Worm (Caenorhabditis elegans): ENCODE results near the gene pat-3.
"Not testable (repeated sequence)": the region's sequence is repeated elsewhere in the genome, so short reads cannot be mapped to it uniquely, and the experiment has no call there.

Gene pat-3

ce11 chrIII:3898850-3899249 lies 15.1 kb downstream of the pat-3 start:
- peak in 1 of 2 experiments; percentile 44 for TF ChIP-seq unc-62 (GFP tag; optimal IDR thresholded peaks at IDR 0.05 in 1 of 2)
- TF ChIP-seq unc-62 (tag; optimal IDR thresholded peaks at IDR 0.05): no peak
- peak; percentile 16 for TF ChIP-seq rbr-2 (tag; optimal IDR thresholded peaks at IDR 0.05)
- TF ChIP-seq fkh-10 (GFP tag; optimal IDR thresholded peaks at IDR 0.05): peak; percentile 38
- no peak for TF ChIP-seq spr-3 (GFP tag; optimal IDR thresholded peaks at IDR 0.05)
- no peak for TF ChIP-seq duxl-1 (tag; optimal IDR thresholded peaks at IDR 0.05; ENCODE audit: poor library complexity)
- TF ChIP-seq lsy-2 (tag; optimal IDR thresholded peaks at IDR 0.05): peak; percentile 31 to 65
- no peak for TF ChIP-seq T20F7.1 (GFP tag; optimal IDR thresholded peaks at IDR 0.05)
- TF ChIP-seq aha-1 (tag): peak; percentile 89
- peak; percentile 17 for TF ChIP-seq mep-1 (tag; optimal IDR thresholded peaks at IDR 0.05)

ce11 chrIII:3898354-3898753 lies 15.6 kb downstream of the pat-3 start:
- TF ChIP-seq aha-1 (tag) (peak; percentile 23), zip-2 (tag; optimal IDR thresholded peaks at IDR 0.05) (no peak)

ce11 chrIII:3897116-3897845 lies 16.7 kb downstream of the pat-3 start:
- TF ChIP-seq vab-7 (GFP tag; IDR thresholded peaks at IDR 0.05): peak; percentile 74
- peak; percentile 98 for TF ChIP-seq mdt-29 (GFP tag; IDR thresholded peaks at IDR 0.05)
- TF ChIP-seq lim-7 (GFP tag; IDR thresholded peaks at IDR 0.05): peak; percentile 86
- TF ChIP-seq madf-5 (GFP tag; IDR thresholded peaks at IDR 0.05): peak; percentile 44 to 91; a peak in 2 of 4 replicates
- peak; percentile 90 for TF ChIP-seq lin-1 (GFP tag; IDR thresholded peaks at IDR 0.05)
- peak; percentile 56 for TF ChIP-seq ctbp-1 (GFP tag; IDR thresholded peaks at IDR 0.05)
- TF ChIP-seq arid-1 (GFP tag; conservative IDR thresholded peaks at IDR 0.05): peak; percentile 83
- TF ChIP-seq pha-4 (GFP tag; IDR thresholded peaks at IDR 0.05): peak; percentile 74
- TF ChIP-seq pha-4 (tag; optimal IDR thresholded peaks at IDR 0.05): not testable (repeated sequence)
- TF ChIP-seq zfp-3 (GFP tag; conservative IDR thresholded peaks at IDR 0.05): peak; percentile 72
- peak; percentile 48; the same call in 1 of the 2 replicates for TF ChIP-seq egl-43 (GFP tag; IDR thresholded peaks at IDR 0.05)
- TF ChIP-seq Y105C5A.15 (GFP tag; IDR thresholded peaks at IDR 0.05): peak; percentile 92
- TF ChIP-seq tra-1 (GFP tag; IDR thresholded peaks at IDR 0.05): peak; percentile 55
- TF ChIP-seq F26F4.8 (GFP tag; conservative IDR thresholded peaks at IDR 0.05): peak; percentile 73
- TF ChIP-seq ceh-44 (GFP tag; IDR thresholded peaks at IDR 0.05): peak; percentile 93; the same call in 1 of the 2 replicates
- 0 out of 2 replicates have a peak, but pooled peaks have one; percentile 76 for TF ChIP-seq F44E2.7 (GFP tag; IDR thresholded peaks at IDR 0.05)
- TF ChIP-seq snpc-1.2 (GFP tag; IDR thresholded peaks at IDR 0.05): peak; percentile 89
- peak; percentile 65; the same call in 1 of the 2 replicates for TF ChIP-seq lin-38 (GFP tag; IDR thresholded peaks at IDR 0.05)
- TF ChIP-seq php-3 (GFP tag; IDR thresholded peaks at IDR 0.05): 0 out of 2 replicates have a peak, but pooled peaks have one; percentile 46
- TF ChIP-seq Y75B8A.6 (GFP tag; IDR thresholded peaks at IDR 0.05): peak; percentile 92; the same call in 1 of the 2 replicates
- TF ChIP-seq D1046.2 (GFP tag; IDR thresholded peaks at IDR 0.05): peak; percentile 72; the same call in 1 of the 2 replicates
- peak; percentile 73; the same call in 1 of the 2 replicates for TF ChIP-seq ZK337.2 (GFP tag; IDR thresholded peaks at IDR 0.05)
- TF ChIP-seq dmd-9 (GFP tag; IDR thresholded peaks at IDR 0.05): peak; percentile 81
- TF ChIP-seq dmd-8 (GFP tag; IDR thresholded peaks at IDR 0.05): peak; percentile 79
- peak; percentile 25; the same call in 1 of the 2 replicates for TF ChIP-seq dmd-6 (GFP tag; IDR thresholded peaks at IDR 0.05)
